Fruit fly (Drosophila melanogaster): Measurements from ENCODE around the gene CG9123.

CG9123 gene

dm6 chrX:15292794-15293193 is 49.1 kb downstream of the CG9123 start, which contains the start of gene CG5877 (continued):
- TF ChIP-seq fd102C (GFP tag; optimal IDR thresholded peaks at IDR 0.05) (no peak), CG10147 (GFP tag; optimal IDR thresholded peaks at IDR 0.05) (no peak), CG5180 (GFP tag; optimal IDR thresholded peaks at IDR 0.05) (no peak), Chrac-16 (GFP tag; optimal IDR thresholded peaks at IDR 0.05) (no peak), klu (GFP tag; IDR thresholded peaks at IDR 0.05) (no peak), CG15514 (GFP tag; optimal IDR thresholded peaks at IDR 0.05) (peak; percentile 2), CG3838 (GFP tag; optimal IDR thresholded peaks at IDR 0.05) (no peak), CoRest (tag; optimal IDR thresholded peaks at IDR 0.05) (peak; percentile 5), CG4617 (GFP tag; optimal IDR thresholded peaks at IDR 0.05; ENCODE audit: borderline replicate concordance) (peak; percentile 43), Pdp1 (GFP tag; optimal IDR thresholded peaks at IDR 0.05) (peak in 1 of 2 experiments; percentile 29), tio (GFP tag; optimal IDR thresholded peaks at IDR 0.05) (no peak), CG8359 (GFP tag; optimal IDR thresholded peaks at IDR 0.05; ENCODE audit: borderline replicate concordance) (no peak), Lhr (GFP tag; optimal IDR thresholded peaks at IDR 0.05) (no peak), CG1603 (tag; optimal IDR thresholded peaks at IDR 0.05) (peak; percentile 9), CG17568 (GFP tag; optimal IDR thresholded peaks at IDR 0.05) (no peak), unpg (GFP tag; optimal IDR thresholded peaks at IDR 0.05) (no peak)

Measured in whole organism, embryonic.